Worm (Caenorhabditis elegans) whole organism, young adult: ENCODE data around the gene clec-43.

Source experiments
- F39B2.1 ChIP-seq: fragments of 200-800 bp; sonication (Bioruptor generic); IDR thresholded peaks from 2 replicates; pipeline ENCODE4 v1.3.6; 2022; ENCODE audit warnings: missing genetic modification reagents, missing genetic modification characterization, missing compliant biosample characterization
- lin-40 ChIP-seq: sonication (generic microtip); optimal IDR thresholded peaks from 2 replicates; lab custom pipeline; 2016; ENCODE audit warnings: missing genetic modification characterization, mild to moderate bottlenecking, missing compliant biosample characterization, missing genotype, missing genetic modification reagents
- sea-2 ChIP-seq: fragments of 200-800 bp; sonication (Bioruptor generic); IDR thresholded peaks from 2 replicates; pipeline ENCODE4 v1.3.6; 2022; ENCODE audit warnings: missing genetic modification characterization, missing compliant biosample characterization

- TF ChIP-seq F39B2.1 (GFP tag; lab: Robert Waterston, UW) (no peak), sea-2 (GFP tag; lab: Robert Waterston, UW) (no peak), lin-40 (tag; lab: Kevin White, UChicago) (no peak)
These were observed 43.0 kb upstream of the clec-43 start, which contains the start of gene T07D3.9 for ce11 chrII:900720-901332.
